Worm (Caenorhabditis elegans) whole organism, L3 larva: Measurements from ENCODE around the gene R10H10.4.
A peak's percentile ranks its signal among the peaks of the same experiment; 100 is the strongest.

Source experiments
- R02D3.7 ChIP-seq: fragments of 150-350 bp; optimal IDR thresholded peaks from 2 replicates; lab custom pipeline; 2014; ENCODE audit warnings: missing biosample characterization, missing genetic modification characterization
- aly-2 ChIP-seq: fragments of 150-350 bp; optimal IDR thresholded peaks from 2 replicates; lab custom pipeline; 2014; ENCODE audit warnings: missing biosample characterization, missing genetic modification characterization
- ceh-16 ChIP-seq: sonication (generic microtip); optimal IDR thresholded peaks from 2 replicates; lab custom pipeline; 2017; ENCODE audit warnings: missing biosample characterization, missing genetic modification characterization
- ceh-28 ChIP-seq: fragments of 150-350 bp; optimal IDR thresholded peaks from 2 replicates; lab custom pipeline; 2014; ENCODE audit warnings: missing biosample characterization, missing genetic modification reagents, missing genetic modification characterization
- daf-12 ChIP-seq: fragments of 150-350 bp; optimal IDR thresholded peaks from 2 replicates; lab custom pipeline; 2014; ENCODE audit warnings: missing biosample characterization, missing genetic modification reagents, missing genetic modification characterization
- egl-5 ChIP-seq: fragments of 150-350 bp; optimal IDR thresholded peaks from 2 replicates; lab custom pipeline; 2017; ENCODE audit warnings: missing biosample characterization, missing genetic modification reagents, missing genetic modification characterization, inconsistent platforms
- elt-3 ChIP-seq, 3 experiments: fragments of 150-350 bp in 1 of 3; sonication (generic microtip) in 2 of 3; optimal IDR thresholded peaks; 2 replicates in 2 of 3; 4 replicates in 1 of 3; lab custom pipeline; 2014 to 2017; ENCODE audit warnings: missing biosample characterization in 3 of 3, missing genetic modification characterization in 3 of 3
- eor-1 ChIP-seq, 2 experiments: fragments of 150-350 bp; optimal IDR thresholded peaks; 2 replicates each; lab custom pipeline; 2014 to 2018; ENCODE audit warnings: missing biosample characterization in 2 of 2, missing genetic modification characterization in 2 of 2
- fos-1 ChIP-seq: fragments of 150-350 bp; optimal IDR thresholded peaks from 2 replicates; lab custom pipeline; 2014; ENCODE audit warnings: missing biosample characterization, missing genetic modification characterization
- hmg-11 ChIP-seq: sonication (generic microtip); optimal IDR thresholded peaks from 2 replicates; lab custom pipeline; 2016; ENCODE audit warnings: missing genetic modification characterization, missing compliant biosample characterization
- jun-1 ChIP-seq: fragments of 150-350 bp; optimal IDR thresholded peaks from 2 replicates; lab custom pipeline; 2014; ENCODE audit warnings: missing biosample characterization, missing genetic modification reagents, missing genetic modification characterization
- lin-15B ChIP-seq: fragments of 150-350 bp; optimal IDR thresholded peaks from 2 replicates; lab custom pipeline; 2014; ENCODE audit warnings: missing biosample characterization, missing genetic modification characterization
- lsy-12 ChIP-seq: sonication (generic microtip); optimal IDR thresholded peaks from 2 replicates; lab custom pipeline; 2016; ENCODE audit warnings: mild to moderate bottlenecking, missing genetic modification characterization, missing compliant biosample characterization
- mdl-1 ChIP-seq: fragments of 150-350 bp; optimal IDR thresholded peaks from 2 replicates; lab custom pipeline; 2014; ENCODE audit warnings: missing biosample characterization, missing genetic modification characterization
- mml-1 ChIP-seq: fragments of 150-350 bp; sonication (generic microtip); optimal IDR thresholded peaks from 3 replicates; lab custom pipeline; 2014; ENCODE audit warnings: missing biosample characterization, missing genetic modification characterization
- nfya-1 ChIP-seq: sonication (generic microtip); optimal IDR thresholded peaks from 2 replicates; lab custom pipeline; 2017; ENCODE audit warnings: missing genetic modification characterization, mild to moderate bottlenecking, missing compliant biosample characterization, antibody characterized with exemption, moderate library complexity; ENCODE audit not compliant: insufficient read depth
- nhr-11 ChIP-seq: fragments of 150-350 bp; optimal IDR thresholded peaks from 2 replicates; lab custom pipeline; 2014; ENCODE audit warnings: missing biosample characterization, missing genetic modification characterization
- nhr-12 ChIP-seq: fragments of 150-350 bp; optimal IDR thresholded peaks from 2 replicates; lab custom pipeline; 2014; ENCODE audit warnings: missing biosample characterization, missing genetic modification characterization
- nhr-23 ChIP-seq: fragments of 150-350 bp; optimal IDR thresholded peaks from 2 replicates; lab custom pipeline; 2014; ENCODE audit warnings: missing biosample characterization, missing genetic modification reagents, missing genetic modification characterization
- nhr-28 ChIP-seq: fragments of 150-350 bp; optimal IDR thresholded peaks from 2 replicates; lab custom pipeline; 2014; ENCODE audit warnings: missing biosample characterization, missing genetic modification characterization
- nhr-43 ChIP-seq: sonication (generic microtip); optimal IDR thresholded peaks from 2 replicates; lab custom pipeline; 2016; ENCODE audit warnings: mild to moderate bottlenecking, missing genetic modification characterization, missing compliant biosample characterization; ENCODE audit not compliant: poor library complexity, severe bottlenecking
- nhr-76 ChIP-seq: fragments of 150-350 bp; sonication (generic microtip); optimal IDR thresholded peaks from 5 replicates; lab custom pipeline; 2014; ENCODE audit warnings: missing biosample characterization, missing genetic modification characterization
- pha-4 ChIP-seq: fragments of 150-350 bp; optimal IDR thresholded peaks from 2 replicates; lab custom pipeline; 2014; ENCODE audit warnings: missing biosample characterization, missing genetic modification reagents, missing genetic modification characterization
- pqm-1 ChIP-seq: fragments of 150-350 bp; optimal IDR thresholded peaks from 2 replicates; lab custom pipeline; 2017; ENCODE audit warnings: missing biosample characterization, missing genetic modification characterization, inconsistent platforms
- sea-2 ChIP-seq: fragments of 150-350 bp; sonication (generic microtip); optimal IDR thresholded peaks from 4 replicates; lab custom pipeline; 2014; ENCODE audit warnings: missing biosample characterization, missing genetic modification reagents, missing genetic modification characterization
- skn-1 ChIP-seq: fragments of 150-350 bp; optimal IDR thresholded peaks from 2 replicates; lab custom pipeline; 2014; ENCODE audit warnings: missing biosample characterization, missing genetic modification characterization
- snpc-4 ChIP-seq: fragments of 150-350 bp; optimal IDR thresholded peaks from 2 replicates; lab custom pipeline; 2014; ENCODE audit warnings: missing biosample characterization, missing genetic modification characterization
- tbx-2 ChIP-seq: sonication (generic microtip); optimal IDR thresholded peaks from 2 replicates; lab custom pipeline; 2016; ENCODE audit warnings: mild to moderate bottlenecking, missing genetic modification characterization, missing compliant biosample characterization
- unc-39 ChIP-seq: sonication (generic microtip); optimal IDR thresholded peaks from 4 replicates; lab custom pipeline; 2017; ENCODE audit warnings: missing biosample characterization, missing genetic modification characterization
- unc-62 ChIP-seq: fragments of 150-350 bp; sonication (generic microtip); optimal IDR thresholded peaks from 4 replicates; lab custom pipeline; 2014; ENCODE audit warnings: missing biosample characterization, missing genetic modification reagents, missing genetic modification characterization
- ztf-11 ChIP-seq: fragments of 150-350 bp; optimal IDR thresholded peaks from 2 replicates; lab custom pipeline; 2014; ENCODE audit warnings: missing biosample characterization, missing genetic modification characterization

Gene R10H10.4

DNA sequence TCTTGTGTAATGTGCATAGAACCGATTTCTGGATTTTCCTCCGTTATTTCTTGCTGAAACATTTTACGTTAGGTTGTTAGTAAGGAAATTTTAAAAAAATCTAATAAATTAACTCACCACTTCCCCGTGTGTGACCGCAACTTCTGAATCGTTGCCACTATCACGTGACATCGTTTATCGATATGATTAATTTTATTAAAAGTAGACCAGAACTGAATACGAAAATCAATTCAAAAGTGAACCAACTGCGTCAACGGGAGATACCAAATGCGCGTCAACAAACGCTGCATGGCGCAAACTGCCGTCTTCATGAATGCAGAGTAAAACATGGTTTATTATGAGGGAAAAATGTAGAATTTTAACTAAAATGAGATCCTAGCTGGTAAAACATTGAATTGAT is 28.7 kb downstream of the R10H10.4 start, which contains the start of gene sir-2.1 (continued):
- TF ChIP-seq R02D3.7 (tag; lab: Kevin White, UChicago) (no peak), lsy-12 (tag; lab: Kevin White, UChicago) (peak; percentile 54), egl-5 (tag; lab: Kevin White, UChicago) (no peak), hmg-11 (tag; lab: Kevin White, UChicago) (no peak), nhr-43 (tag; lab: Kevin White, UChicago) (peak; percentile 13), sea-2 (no peak), jun-1 (tag; lab: Kevin White, UChicago) (peak; percentile 2), nhr-28 (tag; lab: Kevin White, UChicago) (no peak), pha-4 (peak; percentile 47), nhr-11 (tag; lab: Kevin White, UChicago) (no peak), ztf-11 (tag; lab: Kevin White, UChicago) (no peak), tbx-2 (no peak), skn-1 (no peak), nhr-76 (tag; lab: Kevin White, UChicago) (no peak)

DNA sequence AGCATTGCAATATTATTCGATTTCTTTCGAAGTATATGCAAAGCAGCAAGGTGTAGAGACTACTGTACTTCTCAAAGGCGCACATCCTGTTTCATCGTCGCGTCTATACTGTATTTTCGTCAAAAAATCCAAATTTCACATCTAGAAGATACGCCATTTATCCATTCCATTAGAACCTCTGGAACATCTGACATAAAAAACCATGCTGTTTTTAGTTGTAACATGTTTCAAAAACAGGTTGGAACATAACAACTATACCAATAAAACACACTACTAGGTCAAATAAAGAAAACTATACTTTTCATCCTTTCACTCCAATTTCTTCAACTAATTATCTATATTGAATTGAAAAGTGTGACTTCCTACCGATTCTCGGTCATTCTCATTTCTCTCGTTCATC is 34.4 kb downstream of the R10H10.4 start, which contains the start of gene ugt-59:
Gene ugt-59 (plus strand): TSS at position 301 of the 400 bp plus-strand sequence.
- TF ChIP-seq ztf-11 (tag; lab: Kevin White, UChicago) (no peak), ceh-28 (tag; lab: Kevin White, UChicago) (no peak)

DNA sequence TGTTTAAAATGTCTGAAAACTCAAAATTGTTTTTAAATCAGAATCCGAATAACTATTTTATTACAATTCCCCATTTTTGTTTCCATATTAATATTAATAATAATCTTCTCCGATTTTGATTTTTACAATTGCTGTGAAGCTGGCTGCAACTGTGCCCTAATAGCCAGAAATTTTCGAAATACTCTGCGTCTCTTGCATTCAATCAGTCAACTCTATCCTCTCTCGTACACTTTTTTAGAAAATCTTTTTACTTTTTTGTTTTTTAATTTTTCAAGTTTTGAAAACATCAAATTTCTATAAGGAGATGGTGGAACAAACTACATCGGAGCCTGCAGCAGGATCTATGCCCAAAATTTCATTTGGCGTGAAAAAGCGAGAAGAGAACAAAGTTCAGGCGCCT is 36.9 kb downstream of the R10H10.4 start, which contains the start of gene gkow-1:
Gene gkow-1 (plus strand): TSS at position 301 of the 400 bp plus-strand sequence.
- TF ChIP-seq nfya-1 (no peak), lsy-12 (tag; lab: Kevin White, UChicago) (no peak), eor-1 (tag; optimal IDR thresholded peaks at IDR 0.05; lab: Kevin White, UChicago) (no peak), nhr-43 (tag; lab: Kevin White, UChicago) (no peak), lin-15B (tag; lab: Kevin White, UChicago) (no peak)

DNA sequence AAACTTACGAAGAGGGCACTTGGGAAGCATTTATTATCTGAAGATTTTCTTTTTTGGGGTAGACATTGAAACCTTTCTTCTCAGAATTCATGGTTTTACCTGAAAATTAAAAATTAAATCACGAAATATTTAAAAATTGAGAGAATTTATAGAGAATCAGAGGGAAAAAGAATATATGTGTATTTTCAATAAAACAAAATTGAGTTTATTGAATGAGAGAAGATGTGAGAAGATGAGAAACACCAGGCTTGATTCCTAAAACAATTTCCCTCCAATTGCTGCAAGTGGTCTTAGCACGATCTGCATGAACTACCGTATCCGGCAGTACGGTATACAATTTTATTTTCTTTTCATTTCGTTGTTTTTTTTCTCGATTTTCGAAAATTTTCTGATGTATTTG is 37.7 kb downstream of the R10H10.4 start, which contains the start of gene R11A8.1:
Gene R11A8.1 (minus strand): TSS at position 101 of the 400 bp plus-strand sequence.
- TF ChIP-seq aly-2 (tag; lab: Kevin White, UChicago) (no peak), unc-62 (no peak), hmg-11 (tag; lab: Kevin White, UChicago) (no peak), nhr-23 (tag; lab: Kevin White, UChicago) (no peak), snpc-4 (tag; lab: Kevin White, UChicago) (no peak), skn-1 (no peak), mdl-1 (tag; lab: Kevin White, UChicago) (no peak), unc-39 (tag; lab: Kevin White, UChicago) (no peak), elt-3 (tag; optimal IDR thresholded peaks at IDR 0.05; lab: Kevin White, UChicago) (no peak), mml-1 (tag; lab: Kevin White, UChicago) (no peak), nhr-76 (tag; lab: Kevin White, UChicago) (no peak), ceh-28 (tag; lab: Kevin White, UChicago) (no peak), pqm-1 (tag; lab: Kevin White, UChicago) (no peak), lin-15B (tag; lab: Kevin White, UChicago) (no peak), daf-12 (no peak), fos-1 (no peak), ceh-16 (no peak), nfya-1 (no peak)

DNA sequence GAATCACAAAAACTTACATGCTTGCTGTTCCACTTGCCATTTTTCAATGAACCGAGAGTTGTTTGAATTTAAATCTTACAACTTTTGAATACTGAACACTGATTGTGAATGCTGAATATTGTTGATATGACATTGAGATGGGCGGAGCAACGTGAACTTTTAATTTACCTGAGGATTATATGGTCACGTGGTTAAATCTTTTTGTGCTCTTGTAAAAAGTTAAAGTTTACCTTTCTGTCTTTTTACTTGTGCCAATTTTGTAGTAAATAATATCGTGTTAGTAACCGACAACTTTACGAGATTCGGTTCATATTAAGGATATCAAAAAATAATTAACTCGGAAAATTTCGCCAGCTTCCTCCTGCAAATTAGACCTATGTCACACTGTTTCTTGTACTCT is 42.5 kb downstream of the R10H10.4 start, which contains the start of gene Y43C5B.2:
Gene Y43C5B.2 (minus strand): TSS at position 101 of the 400 bp plus-strand sequence.
- no peak for TF ChIP-seq nhr-12 (tag; lab: Kevin White, UChicago)
- TF ChIP-seq, all 47 proteins: peak for 0
